Fruit fly (Drosophila melanogaster) whole organism, embryonic: ENCODE data around the gene fan.

ENCODE experiments used
- Atf3 ChIP-seq: fragments of 200-800 bp; sonication (Bioruptor generic); optimal IDR thresholded peaks from 3 replicates; lab custom pipeline; 2016; ENCODE audit warnings: missing biosample characterization, missing genetic modification characterization
- CG1024 ChIP-seq: fragments of 200-800 bp; sonication (Bioruptor generic); IDR thresholded peaks from 2 replicates; pipeline ENCODE4 v1.3.6; 2022; ENCODE audit warnings: missing biosample characterization, missing genetic modification characterization
- CG11093 ChIP-seq: fragments of 200-800 bp; sonication (Bioruptor generic); IDR thresholded peaks from 3 replicates; pipeline ENCODE4 v1.3.6; 2022; ENCODE audit warnings: missing biosample characterization, missing genetic modification characterization
- CG11695 ChIP-seq: fragments of 200-800 bp; sonication (Bioruptor generic); IDR thresholded peaks from 3 replicates; pipeline ENCODE4 v1.3.6; 2022; ENCODE audit warnings: missing biosample characterization, missing genetic modification characterization
- CG11723 ChIP-seq: fragments of 200-800 bp; sonication (Bioruptor generic); optimal IDR thresholded peaks from 2 replicates; lab custom pipeline; 2017; ENCODE audit warnings: missing biosample characterization, mild to moderate bottlenecking, missing genetic modification characterization
- CG12155 ChIP-seq: fragments of 200-800 bp; sonication (Bioruptor generic); optimal IDR thresholded peaks from 3 replicates; lab custom pipeline; 2016; ENCODE audit warnings: missing biosample characterization, missing genetic modification characterization
- CG12942 ChIP-seq: fragments of 200-800 bp; sonication (Bioruptor generic); optimal IDR thresholded peaks from 3 replicates; lab custom pipeline; 2016; ENCODE audit warnings: missing biosample characterization, missing genetic modification characterization
- CG13894 ChIP-seq: fragments of 200-800 bp; sonication (Bioruptor generic); optimal IDR thresholded peaks from 3 replicates; lab custom pipeline; 2018; ENCODE audit warnings: missing biosample characterization, mild to moderate bottlenecking, missing genetic modification characterization, moderate library complexity
- CG14965 ChIP-seq: fragments of 200-800 bp; sonication (Bioruptor generic); optimal IDR thresholded peaks from 2 replicates; lab custom pipeline; 2016; ENCODE audit warnings: missing biosample characterization, missing genetic modification characterization, borderline replicate concordance
- CG17802 ChIP-seq: fragments of 200-800 bp; sonication (Bioruptor generic); optimal IDR thresholded peaks from 2 replicates; lab custom pipeline; 2018; ENCODE audit warnings: missing biosample characterization, mild to moderate bottlenecking, missing genetic modification characterization, moderate library complexity
- CG34376 ChIP-seq: fragments of 200-800 bp; sonication (Bioruptor generic); optimal IDR thresholded peaks from 2 replicates; lab custom pipeline; 2018; ENCODE audit warnings: missing biosample characterization, mild to moderate bottlenecking, missing genetic modification characterization
- CG43689 ChIP-seq: fragments of 200-800 bp; sonication (Bioruptor generic); IDR thresholded peaks from 2 replicates; pipeline ENCODE4 v1.3.6; 2022; ENCODE audit warnings: missing biosample characterization, missing genetic modification characterization
- CG4854 ChIP-seq: fragments of 200-800 bp; sonication (Bioruptor generic); optimal IDR thresholded peaks from 2 replicates; lab custom pipeline; 2016; ENCODE audit warnings: missing biosample characterization, missing genetic modification characterization, inconsistent platforms
- CG7271 ChIP-seq: fragments of 200-800 bp; sonication (Bioruptor generic); optimal IDR thresholded peaks from 2 replicates; lab custom pipeline; 2018; ENCODE audit warnings: missing biosample characterization, mild to moderate bottlenecking, missing genetic modification characterization, moderate library complexity
- CG9727 ChIP-seq: fragments of 200-800 bp; sonication (Bioruptor generic); optimal IDR thresholded peaks from 3 replicates; lab custom pipeline; 2017; ENCODE audit warnings: missing biosample characterization, mild to moderate bottlenecking, missing genetic modification characterization
- CG9797 ChIP-seq: fragments of 200-800 bp; sonication (Bioruptor generic); optimal IDR thresholded peaks from 3 replicates; lab custom pipeline; 2018; ENCODE audit warnings: missing biosample characterization, mild to moderate bottlenecking, missing genetic modification characterization
- E2f1 ChIP-seq: fragments of 200-800 bp; sonication (Bioruptor generic); IDR thresholded peaks from 2 replicates; pipeline ENCODE4 v1.3.6; 2022; ENCODE audit warnings: missing biosample characterization, missing genetic modification characterization
- Fer1 ChIP-seq: fragments of 200-800 bp; sonication (Bioruptor generic); optimal IDR thresholded peaks from 2 replicates; lab custom pipeline; 2017; ENCODE audit warnings: missing biosample characterization, mild to moderate bottlenecking, missing genetic modification characterization
- GATAe ChIP-seq: fragments of 200-800 bp; sonication (Bioruptor generic); conservative IDR thresholded peaks from 2 replicates; pipeline ENCODE4 v1.3.6; 2022; ENCODE audit warnings: missing biosample characterization, missing genetic modification characterization
- Hr51 ChIP-seq, 2 experiments: fragments of 200-800 bp; sonication (Bioruptor generic); optimal IDR thresholded peaks; 2 replicates in 1 of 2; 3 replicates in 1 of 2; lab custom pipeline; 2016 to 2018; ENCODE audit warnings: missing biosample characterization in 2 of 2, missing genetic modification characterization in 2 of 2, mild to moderate bottlenecking in 1 of 2, moderate library complexity in 1 of 2
- Med ChIP-seq: fragments of 200-800 bp; sonication (Bioruptor generic); peaks from one replicate; lab custom pipeline; 2016; ENCODE audit warnings: missing biosample characterization, missing genetic modification characterization, mild to moderate bottlenecking, inconsistent platforms, moderate library complexity
- Pdp1 ChIP-seq, 2 experiments: fragments of 200-800 bp; sonication (Bioruptor generic); optimal IDR thresholded peaks; 3 replicates each; lab custom pipeline; 2016; ENCODE audit warnings: missing biosample characterization in 2 of 2, missing genetic modification characterization in 2 of 2, mild to moderate bottlenecking in 1 of 2, moderate library complexity in 1 of 2
- Rfx ChIP-seq: fragments of 200-800 bp; sonication (Bioruptor generic); IDR thresholded peaks from 2 replicates; pipeline ENCODE4 v1.3.6; 2022; ENCODE audit warnings: missing biosample characterization, missing genetic modification characterization
- Vsx1 ChIP-seq: fragments of 200-800 bp; sonication (Bioruptor generic); optimal IDR thresholded peaks from 2 replicates; lab custom pipeline; 2017; ENCODE audit warnings: missing biosample characterization, mild to moderate bottlenecking, missing genetic modification characterization, missing genetic modification reagents
- YL-1 ChIP-seq: fragments of 200-800 bp; sonication (Bioruptor generic); optimal IDR thresholded peaks from 3 replicates; lab custom pipeline; 2017; ENCODE audit warnings: missing biosample characterization, mild to moderate bottlenecking, missing genetic modification characterization
- ab ChIP-seq: fragments of 200-800 bp; sonication (Bioruptor generic); optimal IDR thresholded peaks from 2 replicates; lab custom pipeline; 2016; ENCODE audit warnings: missing biosample characterization, missing genetic modification characterization
- bcd ChIP-seq: fragments of 200-800 bp; sonication (Bioruptor generic); optimal IDR thresholded peaks from 2 replicates; lab custom pipeline; 2017; ENCODE audit warnings: missing biosample characterization, mild to moderate bottlenecking, missing genetic modification characterization
- chif ChIP-seq, 2 experiments: fragments of 200-800 bp; sonication (Bioruptor generic); optimal IDR thresholded peaks; 3 replicates each; lab custom pipeline; 2016; ENCODE audit warnings: missing biosample characterization in 2 of 2, missing genetic modification characterization in 2 of 2
- crol ChIP-seq: fragments of 200-800 bp; sonication (Bioruptor generic); IDR thresholded peaks from 2 replicates; pipeline ENCODE4 v1.3.6; 2022; ENCODE audit warnings: missing biosample characterization, missing genetic modification characterization
- cwo ChIP-seq: fragments of 200-800 bp; sonication (Bioruptor generic); optimal IDR thresholded peaks from 3 replicates; lab custom pipeline; 2017; ENCODE audit warnings: missing biosample characterization, missing genetic modification characterization, mild to moderate bottlenecking, moderate library complexity, missing genetic modification reagents
- danr ChIP-seq: fragments of 200-800 bp; sonication (Bioruptor generic); IDR thresholded peaks from 2 replicates; pipeline ENCODE4 v1.3.6; 2022; ENCODE audit warnings: missing biosample characterization, missing genetic modification characterization
- esg ChIP-seq: fragments of 200-800 bp; sonication (Bioruptor generic); conservative IDR thresholded peaks from 2 replicates; pipeline ENCODE4 v1.3.6; 2022; ENCODE audit warnings: missing biosample characterization, missing genetic modification characterization
- exex ChIP-seq: fragments of 200-800 bp; sonication (Bioruptor generic); optimal IDR thresholded peaks from 4 replicates; lab custom pipeline; 2018; ENCODE audit warnings: missing biosample characterization, mild to moderate bottlenecking, missing genetic modification characterization, moderate library complexity
- grn ChIP-seq: fragments of 200-800 bp; sonication (Bioruptor generic); optimal IDR thresholded peaks from 3 replicates; lab custom pipeline; 2017; ENCODE audit warnings: missing biosample characterization, missing genetic modification characterization
- lab ChIP-seq: fragments of 200-800 bp; sonication (Bioruptor generic); optimal IDR thresholded peaks from 3 replicates; lab custom pipeline; 2017; ENCODE audit warnings: missing biosample characterization, missing genetic modification characterization, mild to moderate bottlenecking, moderate library complexity, missing genetic modification reagents
- mirr ChIP-seq: fragments of 200-800 bp; sonication (Bioruptor generic); optimal IDR thresholded peaks from 3 replicates; lab custom pipeline; 2018; ENCODE audit warnings: missing biosample characterization, mild to moderate bottlenecking, missing genetic modification characterization
- oc ChIP-seq: fragments of 200-800 bp; sonication (Bioruptor generic); optimal IDR thresholded peaks from 2 replicates; lab custom pipeline; 2018; ENCODE audit warnings: missing biosample characterization, mild to moderate bottlenecking, missing genetic modification characterization, moderate library complexity
- onecut ChIP-seq: fragments of 200-800 bp; sonication (Bioruptor generic); IDR thresholded peaks from 2 replicates; pipeline ENCODE4 v1.3.6; 2022; ENCODE audit warnings: missing biosample characterization, missing genetic modification characterization
- sd ChIP-seq: fragments of 200-800 bp; sonication (Bioruptor generic); optimal IDR thresholded peaks from 3 replicates; lab custom pipeline; 2018; ENCODE audit warnings: missing biosample characterization, mild to moderate bottlenecking, missing genetic modification characterization, moderate library complexity
- sens-2 ChIP-seq: fragments of 200-800 bp; sonication (Bioruptor generic); IDR thresholded peaks from 2 replicates; pipeline ENCODE4 v1.3.6; 2022; ENCODE audit warnings: missing biosample characterization, missing genetic modification characterization
- sim ChIP-seq: fragments of 200-800 bp; sonication (Bioruptor generic); IDR thresholded peaks from 2 replicates; pipeline ENCODE4 v1.3.6; 2022; ENCODE audit warnings: missing biosample characterization, missing genetic modification characterization
- slbo ChIP-seq: fragments of 200-800 bp; sonication (Bioruptor generic); IDR thresholded peaks from 2 replicates; pipeline ENCODE4 v1.3.6; 2022; ENCODE audit warnings: missing biosample characterization, missing genetic modification characterization
- sna ChIP-seq: fragments of 200-800 bp; sonication (Bioruptor generic); IDR thresholded peaks from 2 replicates; pipeline ENCODE4 v1.3.6; 2022; ENCODE audit warnings: missing biosample characterization, missing genetic modification characterization; ENCODE audit not compliant: partially characterized antibody
- sr ChIP-seq: fragments of 200-800 bp; sonication (Bioruptor generic); IDR thresholded peaks from 3 replicates; pipeline ENCODE4 v1.3.6; 2022; ENCODE audit warnings: missing biosample characterization, missing genetic modification characterization
- sug ChIP-seq: fragments of 200-800 bp; optimal IDR thresholded peaks from 2 replicates; lab custom pipeline; 2019; ENCODE audit warnings: missing biosample characterization, mild to moderate bottlenecking, missing genetic modification characterization, moderate library complexity
- tgo ChIP-seq: fragments of 200-800 bp; sonication (Bioruptor generic); IDR thresholded peaks from 3 replicates; pipeline ENCODE4 v1.3.6; 2022; ENCODE audit warnings: missing biosample characterization, missing genetic modification characterization
- vfl ChIP-seq: fragments of 200-800 bp; sonication (Bioruptor generic); optimal IDR thresholded peaks from 2 replicates; lab custom pipeline; 2016; ENCODE audit warnings: missing biosample characterization, missing genetic modification characterization

The fan gene

dm6 chr3L:8096106-8096558 lies 12.8 kb upstream of the fan start (continued):
- peak; percentile 99 for TF ChIP-seq Fer1 (GFP tag; lab: Kevin White, UChicago)
- TF ChIP-seq CG11723: peak; percentile 92
- TF ChIP-seq sr (GFP tag; lab: Robert Waterston, UW): peak; percentile 59; the same call in 1 of the 3 replicates
- TF ChIP-seq CG11695 (GFP tag; lab: Robert Waterston, UW): peak; percentile 96

dm6 chr3L:8097101-8097500 lies 11.8 kb upstream of the fan start:
- no peak for TF ChIP-seq sna (GFP tag; lab: Robert Waterston, UW)
- TF ChIP-seq CG34376 (GFP tag; lab: Kevin White, UChicago): peak; percentile 86
- 0 out of 3 replicates have a peak, but pooled peaks have one; percentile 19 for TF ChIP-seq sr (GFP tag; lab: Robert Waterston, UW)
- TF ChIP-seq CG7271 (tag; lab: Kevin White, UChicago): no peak
- no peak for TF ChIP-seq sim
- TF ChIP-seq crol (GFP tag; lab: Robert Waterston, UW): peak; percentile 28; the same call in 1 of the 2 replicates
- peak; percentile 33 for TF ChIP-seq Med (GFP tag; lab: Kevin White, UChicago)
- no peak for TF ChIP-seq CG11093 (GFP tag; lab: Robert Waterston, UW)
- TF ChIP-seq CG43689 (GFP tag; lab: Robert Waterston, UW): no peak
- TF ChIP-seq cwo (GFP tag; lab: Kevin White, UChicago): peak; percentile 2
- TF ChIP-seq esg (GFP tag; lab: Robert Waterston, UW): no peak
- no peak for TF ChIP-seq Hr51 (GFP tag; optimal IDR thresholded peaks at IDR 0.05; lab: Kevin White, UChicago)
- peak; percentile 91 for TF ChIP-seq sug (tag; lab: Kevin White, UChicago)
- peak; percentile 74 for TF ChIP-seq exex (tag; lab: Kevin White, UChicago)
- peak in 1 of 2 experiments; percentile 51 for TF ChIP-seq Pdp1 (GFP tag; optimal IDR thresholded peaks at IDR 0.05; lab: Kevin White, UChicago)
- TF ChIP-seq YL-1 (GFP tag; lab: Kevin White, UChicago): no peak
- peak; percentile 64 for TF ChIP-seq mirr (GFP tag; lab: Kevin White, UChicago)
- TF ChIP-seq Rfx (GFP tag; lab: Robert Waterston, UW): 0 out of 2 replicates have a peak, but pooled peaks have one; percentile 17
- no peak for TF ChIP-seq sens-2 (GFP tag; lab: Robert Waterston, UW)
- TF ChIP-seq sd: peak; percentile 65
- TF ChIP-seq grn (GFP tag; lab: Kevin White, UChicago): peak; percentile 28
- TF ChIP-seq bcd (GFP tag; lab: Kevin White, UChicago): no peak
- TF ChIP-seq GATAe: peak; percentile 28; the same call in 1 of the 2 replicates
- TF ChIP-seq oc (tag; lab: Kevin White, UChicago): no peak
- TF ChIP-seq lab: peak; percentile 11
- TF ChIP-seq danr: no peak

- TF ChIP-seq CG12942 (GFP tag; lab: Kevin White, UChicago) (no peak), onecut (GFP tag; lab: Robert Waterston, UW) (peak; percentile 65), CG13894 (peak; percentile 59)
These were observed 731 bp upstream of the fan start for dm6 chr3L:8108201-8108600.

dm6 chr3L:8110171-8110570 lies 1.2 kb downstream of the fan start, which contains the start of gene Nulp1:
Nulp1 (plus strand) TSS chr3L:8110368.
- TF ChIP-seq chif (GFP tag; optimal IDR thresholded peaks at IDR 0.05; lab: Kevin White, UChicago) (no peak), Atf3 (GFP tag; lab: Kevin White, UChicago) (no peak), CG1024 (no peak), slbo (GFP tag; lab: Robert Waterston, UW) (peak; percentile 74), CG12155 (GFP tag; lab: Kevin White, UChicago) (peak; percentile 14), CG9797 (GFP tag; lab: Kevin White, UChicago) (no peak), vfl (GFP tag; lab: Kevin White, UChicago) (no peak), E2f1 (GFP tag; lab: Robert Waterston, UW) (0 out of 2 replicates have a peak, but pooled peaks have one; percentile 20), Vsx1 (GFP tag; lab: Kevin White, UChicago) (no peak), CG14965 (no peak), CG9727 (GFP tag; lab: Kevin White, UChicago) (no peak), tgo (GFP tag; lab: Robert Waterston, UW) (no peak), CG17802 (tag; lab: Kevin White, UChicago) (no peak), CG4854 (GFP tag; lab: Kevin White, UChicago) (no peak), ab (GFP tag; lab: Kevin White, UChicago) (no peak)
